Worm (Caenorhabditis elegans): ENCODE data around the gene clec-232.

Gene clec-232

ce11 chrV:15954932-15955331, 21.0 kb upstream of the clec-232 start, which contains the start of gene srw-57:
TSS of gene srw-57 (minus strand) at chrV:15955032.
- TF ChIP-seq M03D4.4 (tag; optimal IDR thresholded peaks at IDR 0.05) (no peak), mls-2 (tag; optimal IDR thresholded peaks at IDR 0.05) (no peak), nhr-12 (tag; optimal IDR thresholded peaks at IDR 0.05) (no peak), sem-2 (GFP tag; optimal IDR thresholded peaks at IDR 0.05) (no peak), ceh-43 (GFP tag; optimal IDR thresholded peaks at IDR 0.05) (no peak), ceh-39 (tag; optimal IDR thresholded peaks at IDR 0.05) (no peak), mab-5 (tag; optimal IDR thresholded peaks at IDR 0.05) (no peak), mep-1 (tag; optimal IDR thresholded peaks at IDR 0.05) (no peak), elt-1 (tag; optimal IDR thresholded peaks at IDR 0.05; ENCODE audit: borderline replicate concordance, insufficient read depth) (no peak), unc-120 (tag; optimal IDR thresholded peaks at IDR 0.05; ENCODE audit: poor library complexity, severe bottlenecking) (no peak), zip-8 (tag; optimal IDR thresholded peaks at IDR 0.05) (no peak), elt-3 (tag; optimal IDR thresholded peaks at IDR 0.05) (no peak), lsy-2 (tag; optimal IDR thresholded peaks at IDR 0.05) (no peak), nhr-28 (tag; optimal IDR thresholded peaks at IDR 0.05) (no peak), snpc-4 (tag; optimal IDR thresholded peaks at IDR 0.05) (no peak), ztf-11 (tag; optimal IDR thresholded peaks at IDR 0.05) (no peak), bed-3 (GFP tag; optimal IDR thresholded peaks at IDR 0.05) (no peak)

ce11 chrV:15955497-15955896, 20.4 kb upstream of the clec-232 start, which contains the start of gene srh-186:
TSS of gene srh-186 (plus strand) at chrV:15955797.
- no peak for TF ChIP-seq unc-39 (tag; optimal IDR thresholded peaks at IDR 0.05)
- no peak for TF ChIP-seq tbx-8 (GFP tag; optimal IDR thresholded peaks at IDR 0.05)
- no peak for TF ChIP-seq pha-4 (tag; optimal IDR thresholded peaks at IDR 0.05)
- TF ChIP-seq hlh-1 (tag; optimal IDR thresholded peaks at IDR 0.05), result no peak
- TF ChIP-seq nhr-28 (tag; optimal IDR thresholded peaks at IDR 0.05), result no peak
- no peak for TF ChIP-seq sptf-1 (tag; optimal IDR thresholded peaks at IDR 0.05)
- no peak for TF ChIP-seq ham-2 (GFP tag; optimal IDR thresholded peaks at IDR 0.05)
- TF ChIP-seq drap-1 (GFP tag; optimal IDR thresholded peaks at IDR 0.05), result no peak
- TF ChIP-seq lin-13 (tag; optimal IDR thresholded peaks at IDR 0.05), result no peak
- no peak for TF ChIP-seq ceh-39 (tag; optimal IDR thresholded peaks at IDR 0.05)
- no peak for TF ChIP-seq elt-3 (tag; optimal IDR thresholded peaks at IDR 0.05)
- TF ChIP-seq ceh-43 (GFP tag; optimal IDR thresholded peaks at IDR 0.05), result no peak
- no peak for TF ChIP-seq ceh-83 (GFP tag; optimal IDR thresholded peaks at IDR 0.05)
- TF ChIP-seq sem-2 (GFP tag; optimal IDR thresholded peaks at IDR 0.05), result no peak
- no peak for TF ChIP-seq mab-5 (tag; optimal IDR thresholded peaks at IDR 0.05)

- TF ChIP-seq lsy-2 (tag; optimal IDR thresholded peaks at IDR 0.05), result no peak
- TF ChIP-seq ceh-39 (tag; optimal IDR thresholded peaks at IDR 0.05), result no peak
- no peak for TF ChIP-seq M03D4.4 (tag; optimal IDR thresholded peaks at IDR 0.05)
- no peak for TF ChIP-seq mab-5 (tag; optimal IDR thresholded peaks at IDR 0.05)
- TF ChIP-seq nhr-12 (tag; optimal IDR thresholded peaks at IDR 0.05), result no peak
- TF ChIP-seq unc-62 (GFP tag; optimal IDR thresholded peaks at IDR 0.05), result no peak
- no peak for TF ChIP-seq sptf-1 (tag; optimal IDR thresholded peaks at IDR 0.05)
- no peak for TF ChIP-seq sem-2 (GFP tag; optimal IDR thresholded peaks at IDR 0.05)
- no peak for TF ChIP-seq drap-1 (GFP tag; optimal IDR thresholded peaks at IDR 0.05)
- TF ChIP-seq cnd-1 (tag; optimal IDR thresholded peaks at IDR 0.05), result no peak
- TF ChIP-seq lin-13 (tag; optimal IDR thresholded peaks at IDR 0.05), result no peak
Measured at ce11 chrV:15957098-15957497, 18.8 kb upstream of the clec-232 start, which contains the start of gene F36G9.3. TSS of gene F36G9.3 (plus strand) at chrV:15957398.

ce11 chrV:15959456-15959855, 16.5 kb upstream of the clec-232 start:
- TF ChIP-seq pha-4 (tag; optimal IDR thresholded peaks at IDR 0.05) (no peak), lsy-2 (tag; optimal IDR thresholded peaks at IDR 0.05) (no peak), unc-120 (tag; optimal IDR thresholded peaks at IDR 0.05; ENCODE audit: poor library complexity, severe bottlenecking) (no peak), lin-13 (tag; optimal IDR thresholded peaks at IDR 0.05) (no peak), unc-39 (tag; optimal IDR thresholded peaks at IDR 0.05) (no peak), nhr-2 (tag; optimal IDR thresholded peaks at IDR 0.05) (no peak)

ce11 chrV:15965114-15965513, 10.8 kb upstream of the clec-232 start, which contains the start of gene sri-2:
TSS of gene sri-2 (minus strand) at chrV:15965214.
- TF ChIP-seq elt-3 (tag; optimal IDR thresholded peaks at IDR 0.05) (no peak), snpc-4 (tag; optimal IDR thresholded peaks at IDR 0.05) (no peak), cnd-1 (tag; optimal IDR thresholded peaks at IDR 0.05) (no peak), nhr-28 (tag; optimal IDR thresholded peaks at IDR 0.05) (no peak), ztf-11 (tag; optimal IDR thresholded peaks at IDR 0.05) (no peak), M03D4.4 (tag; optimal IDR thresholded peaks at IDR 0.05) (no peak), nhr-2 (tag; optimal IDR thresholded peaks at IDR 0.05) (no peak), bed-3 (GFP tag; optimal IDR thresholded peaks at IDR 0.05) (no peak), lin-13 (tag; optimal IDR thresholded peaks at IDR 0.05) (no peak), sptf-1 (tag; optimal IDR thresholded peaks at IDR 0.05) (no peak), elt-1 (tag; optimal IDR thresholded peaks at IDR 0.05; ENCODE audit: borderline replicate concordance, insufficient read depth) (no peak)
